Worm (Caenorhabditis elegans): ENCODE results near the gene lst-5.

Gene lst-5

ce11 chrII:7051778-7052177, 29.1 kb downstream of the lst-5 start, which contains the start of gene ZK1127.12:
Gene ZK1127.12, plus strand, starts transcription at chrII:7052078.
- TF ChIP-seq lin-38 (GFP tag; IDR thresholded peaks at IDR 0.05): 0 out of 2 replicates have a peak, but pooled peaks have one; percentile 28
- TF ChIP-seq pha-4 (GFP tag; IDR thresholded peaks at IDR 0.05): no peak
- no peak for TF ChIP-seq pha-4 (tag; optimal IDR thresholded peaks at IDR 0.05)

- TF ChIP-seq nhr-48 (tag; optimal IDR thresholded peaks at IDR 0.05) (no peak), ZK337.2 (GFP tag; IDR thresholded peaks at IDR 0.05) (no peak), unc-62 (GFP tag; optimal IDR thresholded peaks at IDR 0.05 in 1 of 2) (no peak), unc-62 (tag; optimal IDR thresholded peaks at IDR 0.05) (no peak), daf-8 (GFP tag; IDR thresholded peaks at IDR 0.05) (no peak), nhr-77 (tag; optimal IDR thresholded peaks at IDR 0.05) (no peak), F26F4.8 (GFP tag; conservative IDR thresholded peaks at IDR 0.05) (no peak), mep-1 (tag; optimal IDR thresholded peaks at IDR 0.05) (no peak), gei-8 (GFP tag; optimal IDR thresholded peaks at IDR 0.05) (no peak), attf-4 (tag; optimal IDR thresholded peaks at IDR 0.05) (no peak), nhr-10 (tag; optimal IDR thresholded peaks at IDR 0.05) (no peak)
These were observed 30.3 kb downstream of the lst-5 start, which contains the start of gene ZK1127.13 for ce11 chrII:7053001-7053400. Gene ZK1127.13, plus strand, starts transcription at chrII:7053301.

ce11 chrII:7053649-7054048, 30.9 kb downstream of the lst-5 start, which contains the start of gene ZK1127.4:
Gene ZK1127.4, plus strand, starts transcription at chrII:7053949.
- TF ChIP-seq mxl-3 (GFP tag; optimal IDR thresholded peaks at IDR 0.05) (no peak), nhr-11 (tag; optimal IDR thresholded peaks at IDR 0.05) (no peak), daf-19 (GFP tag; conservative IDR thresholded peaks at IDR 0.05) (no peak), hmg-1.1 (GFP tag; IDR thresholded peaks at IDR 0.05) (no peak), lin-38 (GFP tag; IDR thresholded peaks at IDR 0.05) (no peak), Y5F2A.4 (GFP tag; optimal IDR thresholded peaks at IDR 0.05) (no peak), ceh-32 (tag; optimal IDR thresholded peaks at IDR 0.05; ENCODE audit: poor library complexity) (no peak), dmd-6 (GFP tag; IDR thresholded peaks at IDR 0.05) (no peak), lsy-2 (tag; optimal IDR thresholded peaks at IDR 0.05) (no peak), mep-1 (tag; optimal IDR thresholded peaks at IDR 0.05) (no peak), snpc-4 (tag; optimal IDR thresholded peaks at IDR 0.05) (no peak), lin-39 (tag; optimal IDR thresholded peaks at IDR 0.05) (no peak), lir-3 (tag; optimal IDR thresholded peaks at IDR 0.05) (no peak), ama-1 (optimal IDR thresholded peaks at IDR 0.05) (no peak), Y75B8A.6 (GFP tag; IDR thresholded peaks at IDR 0.05) (no peak), pqm-1 (tag; optimal IDR thresholded peaks at IDR 0.05) (no peak), arid-1 (GFP tag; conservative IDR thresholded peaks at IDR 0.05) (no peak)

ce11 chrII:7054987-7055386, 32.3 kb downstream of the lst-5 start, which contains the start of gene ZK1127.3:
Gene ZK1127.3, plus strand, starts transcription at chrII:7055287.
- no peak for TF ChIP-seq Y48G9A.11 (GFP tag; IDR thresholded peaks at IDR 0.05)
- TF ChIP-seq ama-1 (optimal IDR thresholded peaks at IDR 0.05): no peak
- no peak for TF ChIP-seq nhr-11 (tag; optimal IDR thresholded peaks at IDR 0.05)
- no peak for TF ChIP-seq sdz-12 (GFP tag; optimal IDR thresholded peaks at IDR 0.05)
- no peak for TF ChIP-seq fkh-10 (GFP tag; optimal IDR thresholded peaks at IDR 0.05)
- TF ChIP-seq zfp-3 (GFP tag; conservative IDR thresholded peaks at IDR 0.05): no peak

DNA sequence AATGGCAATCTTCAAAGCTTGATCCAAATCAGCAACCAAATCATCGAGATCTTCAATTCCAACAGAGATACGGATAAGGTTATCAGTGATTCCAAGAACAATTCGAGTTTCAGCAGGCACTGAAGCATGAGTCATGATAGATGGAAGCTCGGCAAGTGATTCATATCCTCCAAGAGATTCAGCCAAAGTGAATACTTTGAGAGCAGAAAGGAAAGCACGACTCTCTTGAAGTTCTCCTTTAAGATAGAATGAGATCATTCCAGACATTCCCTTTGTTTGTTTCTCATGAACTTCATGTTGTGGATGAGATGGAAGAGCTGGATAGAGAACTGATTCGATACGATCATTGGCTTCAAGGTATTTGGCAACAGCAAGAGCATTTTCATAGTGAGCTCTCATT, 33.6 kb downstream of the lst-5 start:
- no peak for TF ChIP-seq mes-2 (tag; optimal IDR thresholded peaks at IDR 0.05; ENCODE audit: poor library complexity, severe bottlenecking)
- no peak for TF ChIP-seq mep-1 (tag; optimal IDR thresholded peaks at IDR 0.05)
- peak in 1 of 2 experiments; percentile 98 for TF ChIP-seq unc-62 (GFP tag; optimal IDR thresholded peaks at IDR 0.05 in 1 of 2)
- no peak for TF ChIP-seq unc-62 (tag; optimal IDR thresholded peaks at IDR 0.05)
- peak; percentile 14; the same call in 1 of the 2 replicates for TF ChIP-seq lin-38 (GFP tag; IDR thresholded peaks at IDR 0.05)
- no peak for TF ChIP-seq lsy-2 (tag; optimal IDR thresholded peaks at IDR 0.05)
- no peak for TF ChIP-seq mxl-3 (GFP tag; optimal IDR thresholded peaks at IDR 0.05)
- no peak for TF ChIP-seq zip-2 (tag; optimal IDR thresholded peaks at IDR 0.05)

Measured in whole organism, L4 larva.